Worm (Caenorhabditis elegans): ENCODE data around the gene T24C12.3.

DNA sequence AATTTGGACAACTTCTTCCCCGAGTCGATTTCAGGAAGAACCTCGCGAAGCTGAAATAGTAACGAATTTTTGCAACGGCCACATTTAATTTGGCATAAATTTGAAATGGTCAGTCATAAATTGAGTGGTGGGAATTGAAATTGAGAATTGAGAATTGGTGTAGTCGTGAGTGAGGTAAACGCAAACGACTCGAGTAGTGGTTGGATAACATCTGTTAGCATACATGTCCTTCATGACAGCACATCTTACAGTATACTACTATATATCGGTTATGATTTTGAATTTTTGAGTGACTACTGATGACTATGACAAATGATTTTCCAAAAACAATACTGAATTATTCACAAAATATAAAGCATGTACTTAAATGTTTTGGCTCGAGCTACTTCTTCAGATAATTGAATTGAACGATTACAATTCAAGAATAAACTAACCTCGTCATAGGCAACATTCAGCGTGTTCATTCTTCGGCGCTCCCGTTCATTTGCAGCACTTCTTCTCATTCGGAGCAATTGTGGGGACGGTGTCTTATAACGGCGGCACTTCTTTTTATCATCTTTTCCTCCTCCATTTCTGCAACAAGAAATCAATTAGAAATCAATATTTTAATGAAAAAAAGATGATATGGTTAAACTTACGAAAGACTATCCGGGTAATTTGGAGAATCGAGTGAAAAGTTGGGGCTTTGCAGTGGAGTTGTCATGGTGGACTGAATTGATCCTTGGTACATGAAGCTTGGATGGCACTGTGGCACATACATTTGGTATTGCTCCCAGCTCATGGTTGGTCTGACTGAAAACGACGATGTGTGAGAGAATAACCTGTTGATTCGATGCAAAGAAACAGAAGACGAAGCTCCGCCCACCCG, 25.8 kb upstream of the T24C12.3 start, which contains the start of gene lin-32:
- TF ChIP-seq snpc-4 (GFP tag; optimal IDR thresholded peaks at IDR 0.05): no peak
- no peak for TF ChIP-seq snpc-4 (tag; optimal IDR thresholded peaks at IDR 0.05)
- TF ChIP-seq nhr-90 (tag; optimal IDR thresholded peaks at IDR 0.05): no peak
- TF ChIP-seq chd-7 (tag; optimal IDR thresholded peaks at IDR 0.05): no peak
- no peak for TF ChIP-seq K12H6.12 (tag; optimal IDR thresholded peaks at IDR 0.05)

Measured in whole organism, young adult.